Fruit fly (Drosophila melanogaster): ENCODE data around the gene emb.
A peak's percentile ranks its signal among the peaks of the same experiment; 100 is the strongest.

Gene emb

DNA sequence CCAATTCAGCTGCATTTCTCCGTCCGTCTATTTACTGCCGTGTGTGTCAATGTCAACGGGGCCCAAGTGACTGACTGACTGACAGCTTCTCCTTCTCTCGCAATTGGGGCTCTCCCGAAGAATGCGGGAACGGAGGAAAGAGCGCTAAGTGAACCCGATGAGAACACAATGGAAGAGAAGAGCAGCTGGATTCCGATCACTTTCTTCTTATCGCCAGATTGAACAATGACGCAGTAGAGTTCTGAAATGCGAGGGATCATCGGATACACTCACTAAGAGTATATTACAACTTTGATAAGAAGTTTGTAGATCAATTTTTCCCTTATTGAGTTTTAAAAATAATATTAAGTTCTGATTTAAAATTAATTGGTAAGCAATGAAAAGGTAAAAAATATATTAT lies 8.2 kb downstream of the emb start, which contains the start of gene Naglu:
TSS of gene Naglu (minus strand) at position 339 of the 400 bp plus-strand sequence.
- TF ChIP-seq CG14710 (tag; optimal IDR thresholded peaks at IDR 0.05), result peak; percentile 10
- TF ChIP-seq bsh (GFP tag; optimal IDR thresholded peaks at IDR 0.05), result peak in 1 of 2 experiments; percentile 12
- TF ChIP-seq Camta (GFP tag; optimal IDR thresholded peaks at IDR 0.05), result no peak
- peak; percentile 86 for TF ChIP-seq D19A (tag; optimal IDR thresholded peaks at IDR 0.05)
- TF ChIP-seq CG5180 (GFP tag; optimal IDR thresholded peaks at IDR 0.05), result no peak
- TF ChIP-seq CG17802 (tag; optimal IDR thresholded peaks at IDR 0.05), result peak; percentile 38
- no peak for TF ChIP-seq tna (GFP tag; IDR thresholded peaks at IDR 0.05; ENCODE audit: partially characterized antibody)
- 0 out of 2 replicates have a peak, but pooled peaks have one; percentile 6 for TF ChIP-seq Rfx (GFP tag; IDR thresholded peaks at IDR 0.05)
- no peak for TF ChIP-seq CG4854 (GFP tag; optimal IDR thresholded peaks at IDR 0.05)
- peak; percentile 46 for TF ChIP-seq HLHmδ (GFP tag; optimal IDR thresholded peaks at IDR 0.05)
- TF ChIP-seq Six4 (GFP tag; optimal IDR thresholded peaks at IDR 0.05), result no peak
- no peak for TF ChIP-seq psq (GFP tag; optimal IDR thresholded peaks at IDR 0.05)
- peak; percentile 60 for TF ChIP-seq Blimp-1 (GFP tag; optimal IDR thresholded peaks at IDR 0.05)
- no peak for TF ChIP-seq Stat92E (GFP tag; optimal IDR thresholded peaks at IDR 0.05)
- no peak for TF ChIP-seq lola (GFP tag; optimal IDR thresholded peaks at IDR 0.05)
- no peak for TF ChIP-seq shn (GFP tag; optimal IDR thresholded peaks at IDR 0.05)
- TF ChIP-seq crol (GFP tag; IDR thresholded peaks at IDR 0.05), result 0 out of 2 replicates have a peak, but pooled peaks have one; percentile 9
- no peak for TF ChIP-seq CG10209 (GFP tag; optimal IDR thresholded peaks at IDR 0.05)
- no peak for TF ChIP-seq Side (GFP tag; optimal IDR thresholded peaks at IDR 0.05)
- peak in 1 of 2 experiments; percentile 52 for TF ChIP-seq Trl (optimal IDR thresholded peaks at IDR 0.05)
- TF ChIP-seq Trl (GFP tag; optimal IDR thresholded peaks at IDR 0.05), result no peak
- TF ChIP-seq NfI (GFP tag; optimal IDR thresholded peaks at IDR 0.05), result no peak
- peak; percentile 46; the same call in 1 of the 2 replicates for TF ChIP-seq ato (GFP tag; IDR thresholded peaks at IDR 0.05; ENCODE audit: partially characterized antibody)
- TF ChIP-seq hb (GFP tag; IDR thresholded peaks at IDR 0.05; ENCODE audit: partially characterized antibody), result no peak
- no peak for TF ChIP-seq H15 (GFP tag; IDR thresholded peaks at IDR 0.05)
- TF ChIP-seq HLH3B (GFP tag; IDR thresholded peaks at IDR 0.05), result 0 out of 2 replicates have a peak, but pooled peaks have one; percentile 14
- TF ChIP-seq CG32767 (GFP tag; IDR thresholded peaks at IDR 0.05), result no peak
- peak; percentile 43 for TF ChIP-seq nom (GFP tag; optimal IDR thresholded peaks at IDR 0.05)
- no peak for TF ChIP-seq ash1 (GFP tag; optimal IDR thresholded peaks at IDR 0.05)
- TF ChIP-seq row (GFP tag; IDR thresholded peaks at IDR 0.05), result 0 out of 3 replicates have a peak, but pooled peaks have one; percentile 10
- no peak for TF ChIP-seq NK7.1 (GFP tag; optimal IDR thresholded peaks at IDR 0.05)
- TF ChIP-seq cas (GFP tag; IDR thresholded peaks at IDR 0.05), result 0 out of 2 replicates have a peak, but pooled peaks have one; percentile 17

dm6 chr2L:8414887-8415883 lies 11.8 kb downstream of the emb start, which contains the start of the genes CG13398 and Akap200:
Gene CG13398 (minus strand): TSS chr2L:8415256.
Gene Akap200 (plus strand): TSS chr2L:8415690.
- TF ChIP-seq nau (GFP tag; optimal IDR thresholded peaks at IDR 0.05) (no peak), Usf (GFP tag; optimal IDR thresholded peaks at IDR 0.05) (peak; percentile 2), dm (GFP tag; optimal IDR thresholded peaks at IDR 0.05) (no peak), ssp (GFP tag; IDR thresholded peaks at IDR 0.05) (peak; percentile 36; the same call in 1 of the 2 replicates), nom (GFP tag; optimal IDR thresholded peaks at IDR 0.05) (peak; percentile 61), wor (GFP tag; IDR thresholded peaks at IDR 0.05) (no peak), Gsc (GFP tag; IDR thresholded peaks at IDR 0.05) (no peak), Doc3 (GFP tag; IDR thresholded peaks at IDR 0.05; ENCODE audit: partially characterized antibody) (no peak), CG4328 (GFP tag; optimal IDR thresholded peaks at IDR 0.05) (no peak), lola (GFP tag; optimal IDR thresholded peaks at IDR 0.05) (peak in 1 of 3 experiments; percentile 50), CG14965 (GFP tag; optimal IDR thresholded peaks at IDR 0.05; ENCODE audit: borderline replicate concordance) (no peak), B-H2 (GFP tag; optimal IDR thresholded peaks at IDR 0.05) (peak; percentile 29), Opbp (GFP tag; IDR thresholded peaks at IDR 0.05; ENCODE audit: partially characterized antibody) (peak; percentile 43; the same call in 1 of the 3 replicates), TFAM (GFP tag; optimal IDR thresholded peaks at IDR 0.05) (no peak), ATbp (GFP tag; optimal IDR thresholded peaks at IDR 0.05) (no peak), CG9215 (GFP tag; IDR thresholded peaks at IDR 0.05) (0 out of 2 replicates have a peak, but pooled peaks have one; percentile 30), CG3995 (GFP tag; optimal IDR thresholded peaks at IDR 0.05) (peak; percentile 75)
